Fruit fly (Drosophila melanogaster) whole organism, embryonic: Measurements from ENCODE around the gene CG43800.

Source experiments
- Abd-B ChIP-seq: fragments of 200-800 bp; sonication (Bioruptor generic); optimal IDR thresholded peaks from 2 replicates; lab custom pipeline; 2018; ENCODE audit warnings: missing biosample characterization, mild to moderate bottlenecking, missing genetic modification characterization, moderate library complexity
- Bteb2 ChIP-seq: fragments of 200-800 bp; sonication (Bioruptor generic); optimal IDR thresholded peaks from 2 replicates; lab custom pipeline; 2016; ENCODE audit warnings: missing biosample characterization, missing genetic modification characterization
- CG1024 ChIP-seq: fragments of 200-800 bp; sonication (Bioruptor generic); IDR thresholded peaks from 2 replicates; pipeline ENCODE4 v1.3.6; 2022; ENCODE audit warnings: missing biosample characterization, missing genetic modification characterization
- CG10565 ChIP-seq: fragments of 200-800 bp; sonication (Bioruptor generic); optimal IDR thresholded peaks from 3 replicates; lab custom pipeline; 2016; ENCODE audit warnings: missing biosample characterization, mild to moderate bottlenecking, missing genetic modification characterization
- CG11504 ChIP-seq: fragments of 200-800 bp; sonication (Bioruptor generic); optimal IDR thresholded peaks from 3 replicates; lab custom pipeline; 2019; ENCODE audit warnings: missing biosample characterization, mild to moderate bottlenecking, missing genetic modification characterization, moderate library complexity
- CG12104 ChIP-seq: fragments of 200-800 bp; sonication (Bioruptor generic); optimal IDR thresholded peaks from 3 replicates; lab custom pipeline; 2016; ENCODE audit warnings: missing biosample characterization, missing genetic modification characterization
- CG12236 ChIP-seq: fragments of 200-800 bp; sonication (Bioruptor generic); optimal IDR thresholded peaks from 2 replicates; lab custom pipeline; 2016; ENCODE audit warnings: missing biosample characterization, missing genetic modification characterization
- CG14710 ChIP-seq: fragments of 200-800 bp; sonication (Bioruptor generic); optimal IDR thresholded peaks from 3 replicates; lab custom pipeline; 2019; ENCODE audit warnings: missing biosample characterization, mild to moderate bottlenecking, missing genetic modification characterization, moderate library complexity
- CG16863 ChIP-seq: fragments of 200-800 bp; sonication (Bioruptor generic); optimal IDR thresholded peaks from 3 replicates; lab custom pipeline; 2016; ENCODE audit warnings: missing biosample characterization, missing genetic modification characterization
- CG17385 ChIP-seq: fragments of 200-800 bp; sonication (Bioruptor generic); optimal IDR thresholded peaks from 3 replicates; lab custom pipeline; 2018; ENCODE audit warnings: missing biosample characterization, mild to moderate bottlenecking, missing genetic modification characterization
- CG18476 ChIP-seq: fragments of 200-800 bp; sonication (Bioruptor generic); optimal IDR thresholded peaks from 2 replicates; lab custom pipeline; 2016; ENCODE audit warnings: missing biosample characterization, mild to moderate bottlenecking, missing genetic modification characterization
- CG18764 ChIP-seq: fragments of 200-800 bp; sonication (Bioruptor generic); optimal IDR thresholded peaks from 3 replicates; lab custom pipeline; 2016; ENCODE audit warnings: missing biosample characterization, missing genetic modification characterization
- CG2202 ChIP-seq: fragments of 200-800 bp; sonication (Bioruptor generic); optimal IDR thresholded peaks from 2 replicates; lab custom pipeline; 2018; ENCODE audit warnings: missing biosample characterization, mild to moderate bottlenecking, missing genetic modification characterization
- CG32772 ChIP-seq: fragments of 200-800 bp; sonication (Bioruptor generic); IDR thresholded peaks from 2 replicates; pipeline ENCODE4 v1.3.6; 2022; ENCODE audit warnings: missing biosample characterization, missing genetic modification characterization
- CG4820 ChIP-seq: fragments of 200-800 bp; sonication (Bioruptor generic); optimal IDR thresholded peaks from 3 replicates; lab custom pipeline; 2016; ENCODE audit warnings: missing biosample characterization, missing genetic modification characterization
- CG7963 ChIP-seq: fragments of 200-800 bp; sonication (Bioruptor generic); IDR thresholded peaks from 3 replicates; pipeline ENCODE4 v1.3.6; 2022; ENCODE audit warnings: missing biosample characterization, missing genetic modification characterization; ENCODE audit not compliant: partially characterized antibody
- CG9215 ChIP-seq: fragments of 200-800 bp; sonication (Bioruptor generic); IDR thresholded peaks from 2 replicates; pipeline ENCODE4 v1.3.6; 2022; ENCODE audit warnings: missing biosample characterization, missing genetic modification characterization
- CG9876 ChIP-seq: fragments of 200-800 bp; sonication (Bioruptor generic); optimal IDR thresholded peaks from 2 replicates; lab custom pipeline; 2016; ENCODE audit warnings: missing biosample characterization, missing genetic modification characterization
- CHES-1-like ChIP-seq: fragments of 200-800 bp; sonication (Bioruptor generic); optimal IDR thresholded peaks from 2 replicates; lab custom pipeline; 2016; ENCODE audit warnings: missing biosample characterization, missing genetic modification characterization
- D19B ChIP-seq: fragments of 200-800 bp; sonication (Bioruptor generic); optimal IDR thresholded peaks from 2 replicates; lab custom pipeline; 2017; ENCODE audit warnings: missing biosample characterization, mild to moderate bottlenecking, missing genetic modification characterization
- Dad ChIP-seq: fragments of 200-800 bp; sonication (Bioruptor generic); optimal IDR thresholded peaks from 3 replicates; lab custom pipeline; 2016; ENCODE audit warnings: missing biosample characterization, missing genetic modification characterization
- ERR ChIP-seq: fragments of 200-800 bp; sonication (Bioruptor generic); optimal IDR thresholded peaks from 2 replicates; lab custom pipeline; 2016; ENCODE audit warnings: missing biosample characterization, missing genetic modification characterization
- Ets97D ChIP-seq: fragments of 200-800 bp; sonication (Bioruptor generic); optimal IDR thresholded peaks from 3 replicates; lab custom pipeline; 2016; ENCODE audit warnings: missing biosample characterization, missing genetic modification characterization
- Fer3 ChIP-seq: fragments of 200-800 bp; sonication (Bioruptor generic); optimal IDR thresholded peaks from 2 replicates; lab custom pipeline; 2018; ENCODE audit warnings: missing biosample characterization, mild to moderate bottlenecking, missing genetic modification characterization, moderate library complexity
- HLH54F ChIP-seq: fragments of 200-800 bp; sonication (Bioruptor generic); optimal IDR thresholded peaks from 3 replicates; lab custom pipeline; 2016; ENCODE audit warnings: missing biosample characterization, missing genetic modification characterization
- Hmx ChIP-seq: fragments of 200-800 bp; sonication (Bioruptor generic); optimal IDR thresholded peaks from 2 replicates; lab custom pipeline; 2016; ENCODE audit warnings: missing biosample characterization, missing genetic modification characterization
- MTF-1 ChIP-seq: fragments of 200-800 bp; sonication (Bioruptor generic); optimal IDR thresholded peaks from 2 replicates; lab custom pipeline; 2018; ENCODE audit warnings: missing biosample characterization, mild to moderate bottlenecking, missing genetic modification characterization, borderline replicate concordance
- Myb ChIP-seq: fragments of 200-800 bp; sonication (Bioruptor generic); optimal IDR thresholded peaks from 2 replicates; lab custom pipeline; 2016; ENCODE audit warnings: missing biosample characterization, missing genetic modification characterization
- NC2α ChIP-seq: fragments of 200-800 bp; sonication (Bioruptor generic); optimal IDR thresholded peaks from 2 replicates; lab custom pipeline; 2016; ENCODE audit warnings: missing biosample characterization, missing genetic modification characterization
- NK7.1 ChIP-seq: fragments of 200-800 bp; sonication (Bioruptor generic); optimal IDR thresholded peaks from 3 replicates; lab custom pipeline; 2016; ENCODE audit warnings: missing biosample characterization, missing genetic modification characterization
- Ptx1 ChIP-seq: fragments of 200-800 bp; sonication (Bioruptor generic); IDR thresholded peaks from 2 replicates; pipeline ENCODE4 v1.3.6; 2022; ENCODE audit warnings: missing biosample characterization, missing genetic modification characterization
- Six4 ChIP-seq: fragments of 200-800 bp; sonication (Bioruptor generic); optimal IDR thresholded peaks from 2 replicates; lab custom pipeline; 2016; ENCODE audit warnings: missing biosample characterization, missing genetic modification characterization
- br ChIP-seq: fragments of >200 bp; optimal IDR thresholded peaks from 2 replicates; lab custom pipeline; 2017
- chn ChIP-seq: fragments of 200-800 bp; sonication (Bioruptor generic); optimal IDR thresholded peaks from 2 replicates; lab custom pipeline; 2016; ENCODE audit warnings: missing biosample characterization, missing genetic modification characterization
- dmrt11E ChIP-seq: fragments of 200-800 bp; sonication (Bioruptor generic); optimal IDR thresholded peaks from 3 replicates; lab custom pipeline; 2018; ENCODE audit warnings: missing biosample characterization, mild to moderate bottlenecking, missing genetic modification characterization, moderate library complexity
- esg ChIP-seq: fragments of 200-800 bp; sonication (Bioruptor generic); conservative IDR thresholded peaks from 2 replicates; pipeline ENCODE4 v1.3.6; 2022; ENCODE audit warnings: missing biosample characterization, missing genetic modification characterization
- eyg ChIP-seq: fragments of 200-800 bp; sonication (Bioruptor generic); optimal IDR thresholded peaks from 3 replicates; lab custom pipeline; 2016; ENCODE audit warnings: missing biosample characterization, missing genetic modification characterization
- fru ChIP-seq: fragments of >200 bp; optimal IDR thresholded peaks from 2 replicates; lab custom pipeline; 2017
- gcm2 ChIP-seq: fragments of 200-800 bp; sonication (Bioruptor generic); optimal IDR thresholded peaks from 2 replicates; lab custom pipeline; 2016; ENCODE audit warnings: missing biosample characterization, missing genetic modification characterization
- hbn ChIP-seq: fragments of 200-800 bp; sonication (Bioruptor generic); IDR thresholded peaks from 2 replicates; pipeline ENCODE4 v1.3.6; 2022; ENCODE audit warnings: missing biosample characterization, missing genetic modification characterization; ENCODE audit not compliant: partially characterized antibody
- ind ChIP-seq: fragments of 200-800 bp; sonication (Bioruptor generic); optimal IDR thresholded peaks from 3 replicates; lab custom pipeline; 2016; ENCODE audit warnings: missing biosample characterization, missing genetic modification characterization
- lab ChIP-seq: fragments of 200-800 bp; sonication (Bioruptor generic); optimal IDR thresholded peaks from 3 replicates; lab custom pipeline; 2017; ENCODE audit warnings: missing biosample characterization, missing genetic modification characterization, mild to moderate bottlenecking, moderate library complexity, missing genetic modification reagents
- nmo ChIP-seq: fragments of 200-800 bp; sonication (Bioruptor generic); optimal IDR thresholded peaks from 2 replicates; lab custom pipeline; 2018; ENCODE audit warnings: missing biosample characterization, mild to moderate bottlenecking, missing genetic modification characterization, moderate library complexity
- phol ChIP-seq: fragments of 200-800 bp; sonication (Bioruptor generic); optimal IDR thresholded peaks from 3 replicates; lab custom pipeline; 2018; ENCODE audit warnings: missing biosample characterization, mild to moderate bottlenecking, missing genetic modification characterization, moderate library complexity
- sc ChIP-seq, 3 experiments: fragments of >200 bp in 2 of 3; fragments of 200-800 bp in 1 of 3; sonication (Bioruptor generic) in 1 of 3; optimal IDR thresholded peaks; 2 replicates in 2 of 3; 3 replicates in 1 of 3; lab custom pipeline; 2017; ENCODE audit warnings: mild to moderate bottlenecking in 1 of 3, missing biosample characterization in 1 of 3, missing genetic modification characterization in 1 of 3, missing genetic modification reagents in 1 of 3
- sob ChIP-seq: fragments of 200-800 bp; sonication (Bioruptor generic); IDR thresholded peaks from 2 replicates; pipeline ENCODE4 v1.3.6; 2022; ENCODE audit warnings: missing biosample characterization, missing genetic modification characterization
- stwl ChIP-seq: fragments of 200-800 bp; sonication (Bioruptor generic); optimal IDR thresholded peaks from 3 replicates; lab custom pipeline; 2018; ENCODE audit warnings: missing biosample characterization, mild to moderate bottlenecking, missing genetic modification characterization, moderate library complexity
- tna ChIP-seq: fragments of 200-800 bp; sonication (Bioruptor generic); IDR thresholded peaks from 2 replicates; pipeline ENCODE4 v1.3.6; 2022; ENCODE audit warnings: missing biosample characterization, missing genetic modification characterization; ENCODE audit not compliant: partially characterized antibody
- tx ChIP-seq: fragments of 200-800 bp; sonication (Bioruptor generic); optimal IDR thresholded peaks from 2 replicates; lab custom pipeline; 2016; ENCODE audit warnings: missing biosample characterization, missing genetic modification characterization
- vvl ChIP-seq: fragments of 200-800 bp; sonication (Bioruptor generic); IDR thresholded peaks from 2 replicates; pipeline ENCODE4 v1.3.6; 2022; ENCODE audit warnings: missing biosample characterization, missing genetic modification characterization
- yki ChIP-seq: fragments of >200 bp; optimal IDR thresholded peaks from 3 replicates; lab custom pipeline; 2018
- z ChIP-seq: fragments of 200-800 bp; sonication (Bioruptor generic); IDR thresholded peaks from 3 replicates; pipeline ENCODE4 v1.3.6; 2022; ENCODE audit warnings: missing biosample characterization, missing genetic modification characterization

The CG43800 gene

dm6 chr2L:7281430-7281829, 48.8 kb upstream of the CG43800 start (continued):
- TF ChIP-seq CG32772 (GFP tag; lab: Robert Waterston, UW), result peak; percentile 82
- TF ChIP-seq vvl, result peak; percentile 74
- TF ChIP-seq CG12104, result peak; percentile 33
- peak; percentile 43 for TF ChIP-seq Ets97D (GFP tag; lab: Kevin White, UChicago)
- TF ChIP-seq CG14710 (tag; lab: Kevin White, UChicago), result peak; percentile 60
- TF ChIP-seq HLH54F, result peak; percentile 49
- TF ChIP-seq lab (GFP tag; lab: Kevin White, UChicago), result no peak
- TF ChIP-seq yki (lab: Kevin White, UChicago), result peak; percentile 75
- TF ChIP-seq hbn (GFP tag; lab: Robert Waterston, UW), result no peak
- no peak for TF ChIP-seq tx (GFP tag; lab: Kevin White, UChicago)
- TF ChIP-seq esg, result peak; percentile 27; the same call in 1 of the 2 replicates
- TF ChIP-seq eyg, result no peak
- TF ChIP-seq CG17385 (GFP tag; lab: Kevin White, UChicago), result no peak
- peak; percentile 63 for TF ChIP-seq CG9876 (GFP tag; lab: Kevin White, UChicago)
- peak; percentile 65 for TF ChIP-seq stwl (tag; lab: Kevin White, UChicago)
- TF ChIP-seq chn (GFP tag; lab: Kevin White, UChicago), result peak; percentile 17
- TF ChIP-seq gcm2 (GFP tag; lab: Kevin White, UChicago), result no peak
- TF ChIP-seq CG9215 (GFP tag; lab: Robert Waterston, UW), result peak; percentile 39; the same call in 1 of the 2 replicates
- no peak for TF ChIP-seq CG12236 (GFP tag; lab: Kevin White, UChicago)
- TF ChIP-seq D19B (GFP tag; lab: Kevin White, UChicago), result no peak
- TF ChIP-seq CG2202 (tag; lab: Kevin White, UChicago), result no peak
- no peak for TF ChIP-seq fru (lab: Kevin White, UChicago)
- TF ChIP-seq CG11504 (tag; lab: Kevin White, UChicago), result peak; percentile 86
- TF ChIP-seq CG7963 (GFP tag; lab: Robert Waterston, UW), result no peak
- TF ChIP-seq CHES-1-like (GFP tag; lab: Kevin White, UChicago), result no peak
- TF ChIP-seq phol (tag; lab: Kevin White, UChicago), result peak; percentile 67
- TF ChIP-seq dmrt11E (tag; lab: Kevin White, UChicago), result peak; percentile 52
- TF ChIP-seq CG1024 (GFP tag; lab: Robert Waterston, UW), result no peak
- peak; percentile 29 for TF ChIP-seq Myb (GFP tag; lab: Kevin White, UChicago)
- TF ChIP-seq NC2α (GFP tag; lab: Kevin White, UChicago), result peak; percentile 22
- peak; percentile 39 for TF ChIP-seq Abd-B (GFP tag; lab: Kevin White, UChicago)
- TF ChIP-seq ERR (GFP tag; lab: Kevin White, UChicago), result peak; percentile 21
- TF ChIP-seq Hmx (GFP tag; lab: Kevin White, UChicago), result no peak
- TF ChIP-seq MTF-1 (GFP tag; lab: Kevin White, UChicago), result no peak
- peak; percentile 64 for TF ChIP-seq nmo (GFP tag; lab: Kevin White, UChicago)
- TF ChIP-seq CG10565 (GFP tag; lab: Kevin White, UChicago), result no peak
- TF ChIP-seq Bteb2 (GFP tag; lab: Kevin White, UChicago), result no peak
- no peak for TF ChIP-seq NK7.1 (GFP tag; lab: Kevin White, UChicago)
- TF ChIP-seq Dad, result peak; percentile 56
- TF ChIP-seq z (GFP tag; lab: Robert Waterston, UW), result no peak
- no peak for TF ChIP-seq tna (GFP tag; lab: Robert Waterston, UW)
- peak; percentile 43 for TF ChIP-seq CG16863 (GFP tag; lab: Kevin White, UChicago)
- peak; percentile 51 for TF ChIP-seq CG18764 (GFP tag; lab: Kevin White, UChicago)
- TF ChIP-seq CG4820 (GFP tag; lab: Kevin White, UChicago), result peak; percentile 57
- TF ChIP-seq br (lab: Kevin White, UChicago), result no peak
- peak; percentile 65 for TF ChIP-seq sob (GFP tag; lab: Robert Waterston, UW)
- TF ChIP-seq Fer3 (tag; lab: Kevin White, UChicago), result peak; percentile 46
- TF ChIP-seq CG18476 (GFP tag; lab: Kevin White, UChicago), result no peak
- TF ChIP-seq sc (optimal IDR thresholded peaks at IDR 0.05; lab: Kevin White, UChicago), result no peak
- TF ChIP-seq sc (GFP tag; optimal IDR thresholded peaks at IDR 0.05; lab: Kevin White, UChicago), result no peak
- TF ChIP-seq Ptx1, result peak; percentile 69
- TF ChIP-seq Six4, result peak; percentile 16
- TF ChIP-seq ind (GFP tag; lab: Kevin White, UChicago), result peak; percentile 50
